Worm (Caenorhabditis elegans) whole organism, L2 larva: ENCODE measurements around the gene F18H3.1.

Experiments
- C34F6.9 ChIP-seq: fragments of 150-350 bp; optimal IDR thresholded peaks from 2 replicates; lab custom pipeline; 2014; ENCODE audit warnings: missing biosample characterization, missing genetic modification characterization
- R02D3.7 ChIP-seq: fragments of 150-350 bp; optimal IDR thresholded peaks from 2 replicates; lab custom pipeline; 2014; ENCODE audit warnings: missing biosample characterization, missing genetic modification characterization
- Y55F3AM.14 ChIP-seq: fragments of 200-800 bp; sonication (Bioruptor generic); optimal IDR thresholded peaks from 2 replicates; lab custom pipeline; 2018; ENCODE audit warnings: mild to moderate bottlenecking, missing genetic modification characterization, missing compliant biosample characterization
- ZK546.5 ChIP-seq: sonication (generic microtip); optimal IDR thresholded peaks from 2 replicates; lab custom pipeline; 2017; ENCODE audit warnings: missing biosample characterization, missing genetic modification characterization
- aly-2 ChIP-seq: fragments of 150-350 bp; optimal IDR thresholded peaks from 2 replicates; lab custom pipeline; 2014; ENCODE audit warnings: missing biosample characterization, missing genetic modification characterization
- ama-1 ChIP-seq: fragments of 150-350 bp; optimal IDR thresholded peaks from 2 replicates; lab custom pipeline; 2018; ENCODE audit warnings: inconsistent platforms
- blmp-1 ChIP-seq: sonication (generic microtip); optimal IDR thresholded peaks from 2 replicates; lab custom pipeline; 2017; ENCODE audit warnings: missing genetic modification characterization, mild to moderate bottlenecking, missing compliant biosample characterization, antibody characterized with exemption, moderate library complexity; ENCODE audit not compliant: insufficient read depth
- ceh-16 ChIP-seq: fragments of 150-350 bp; optimal IDR thresholded peaks from 2 replicates; lab custom pipeline; 2014; ENCODE audit warnings: missing biosample characterization, missing genetic modification characterization
- ceh-82 ChIP-seq: fragments of 150-350 bp; optimal IDR thresholded peaks from 2 replicates; lab custom pipeline; 2014; ENCODE audit warnings: missing biosample characterization, missing genetic modification characterization
- crh-2 ChIP-seq: sonication (generic microtip); optimal IDR thresholded peaks from 2 replicates; lab custom pipeline; 2017; ENCODE audit warnings: missing biosample characterization, missing genetic modification characterization
- dmd-4 ChIP-seq: sonication (generic microtip); optimal IDR thresholded peaks from 2 replicates; lab custom pipeline; 2017; ENCODE audit warnings: missing biosample characterization, missing genetic modification characterization
- egl-27 ChIP-seq: sonication (generic microtip); optimal IDR thresholded peaks from 3 replicates; lab custom pipeline; 2017; ENCODE audit warnings: missing biosample characterization, missing genetic modification reagents, missing genetic modification characterization
- elt-1 ChIP-seq: fragments of 150-350 bp; optimal IDR thresholded peaks from 2 replicates; lab custom pipeline; 2014; ENCODE audit warnings: missing biosample characterization, missing genetic modification characterization
- elt-3 ChIP-seq: sonication (generic microtip); optimal IDR thresholded peaks from 2 replicates; lab custom pipeline; 2017; ENCODE audit warnings: missing biosample characterization, missing genetic modification characterization
- fos-1 ChIP-seq: fragments of 150-350 bp; optimal IDR thresholded peaks from 2 replicates; lab custom pipeline; 2014; ENCODE audit warnings: missing biosample characterization, missing genetic modification characterization
- lin-11 ChIP-seq: fragments of 150-350 bp; sonication (generic microtip); optimal IDR thresholded peaks from 2 replicates; lab custom pipeline; 2014; ENCODE audit warnings: missing biosample characterization, missing genetic modification characterization, inconsistent platforms, mixed read lengths
- lin-13 ChIP-seq: fragments of 150-350 bp; optimal IDR thresholded peaks from 2 replicates; lab custom pipeline; 2014; ENCODE audit warnings: missing biosample characterization, missing genetic modification reagents, missing genetic modification characterization
- lin-39 ChIP-seq: fragments of 150-350 bp; optimal IDR thresholded peaks from 2 replicates; lab custom pipeline; 2014; ENCODE audit warnings: missing biosample characterization, missing genetic modification reagents, missing genetic modification characterization
- lsy-2 ChIP-seq, 2 experiments: fragments of 150-350 bp in 1 of 2; sonication (generic microtip) in 1 of 2; optimal IDR thresholded peaks; 2 replicates each; lab custom pipeline; 2014 to 2017; ENCODE audit warnings: missing biosample characterization in 2 of 2, missing genetic modification characterization in 2 of 2
- mab-5 ChIP-seq: fragments of 150-350 bp; optimal IDR thresholded peaks from 2 replicates; lab custom pipeline; 2014; ENCODE audit warnings: missing biosample characterization, missing genetic modification characterization
- mbf-1 ChIP-seq: sonication (generic microtip); optimal IDR thresholded peaks from 2 replicates; lab custom pipeline; 2017; ENCODE audit warnings: missing biosample characterization, missing genetic modification characterization
- mdl-1 ChIP-seq, 2 experiments: fragments of 150-350 bp in 1 of 2; sonication (generic microtip) in 1 of 2; optimal IDR thresholded peaks; 2 replicates each; lab custom pipeline; 2017; ENCODE audit warnings: missing biosample characterization in 2 of 2, missing genetic modification characterization in 2 of 2
- nhr-10 ChIP-seq: sonication (generic microtip); optimal IDR thresholded peaks from 2 replicates; lab custom pipeline; 2017; ENCODE audit warnings: missing biosample characterization, missing genetic modification characterization
- nhr-12 ChIP-seq: fragments of 150-350 bp; optimal IDR thresholded peaks from 2 replicates; lab custom pipeline; 2014; ENCODE audit warnings: missing biosample characterization, missing genetic modification characterization
- nhr-21 ChIP-seq: fragments of 150-350 bp; optimal IDR thresholded peaks from 2 replicates; lab custom pipeline; 2014; ENCODE audit warnings: missing biosample characterization, missing genetic modification characterization
- nhr-23 ChIP-seq: fragments of 150-350 bp; optimal IDR thresholded peaks from 2 replicates; lab custom pipeline; 2014; ENCODE audit warnings: missing biosample characterization, missing genetic modification reagents, missing genetic modification characterization
- nhr-237 ChIP-seq: fragments of 150-350 bp; optimal IDR thresholded peaks from 2 replicates; lab custom pipeline; 2014; ENCODE audit warnings: missing biosample characterization, missing genetic modification characterization
- nhr-25 ChIP-seq: fragments of 150-350 bp; sonication (generic microtip); optimal IDR thresholded peaks from 3 replicates; lab custom pipeline; 2014; ENCODE audit warnings: missing biosample characterization, missing genetic modification characterization
- nhr-6 ChIP-seq: fragments of 150-350 bp; optimal IDR thresholded peaks from 2 replicates; lab custom pipeline; 2014; ENCODE audit warnings: missing biosample characterization, missing genetic modification characterization
- nhr-77 ChIP-seq: fragments of 150-350 bp; optimal IDR thresholded peaks from 2 replicates; lab custom pipeline; 2014; ENCODE audit warnings: missing biosample characterization, missing genetic modification characterization
- peb-1 ChIP-seq: fragments of 150-350 bp; optimal IDR thresholded peaks from 2 replicates; lab custom pipeline; 2014; ENCODE audit warnings: missing biosample characterization, missing genetic modification characterization
- sem-4 ChIP-seq: fragments of 150-350 bp; optimal IDR thresholded peaks from 2 replicates; lab custom pipeline; 2014; ENCODE audit warnings: missing biosample characterization, missing genetic modification reagents, missing genetic modification characterization
- skn-1 ChIP-seq: sonication (generic microtip); optimal IDR thresholded peaks from 2 replicates; lab custom pipeline; 2017; ENCODE audit warnings: missing biosample characterization, missing genetic modification characterization
- sma-3 ChIP-seq: sonication (generic microtip); optimal IDR thresholded peaks from 2 replicates; lab custom pipeline; 2016; ENCODE audit warnings: missing genetic modification reagents, missing genetic modification characterization, missing compliant biosample characterization
- sma-9 ChIP-seq, 2 experiments: fragments of 150-350 bp in 1 of 2; sonication (generic microtip) in 1 of 2; optimal IDR thresholded peaks; 2 replicates each; lab custom pipeline; 2014 to 2016; ENCODE audit warnings: missing genetic modification characterization in 2 of 2, mild to moderate bottlenecking in 1 of 2, missing biosample characterization in 1 of 2, missing compliant biosample characterization in 1 of 2, missing genetic modification reagents in 1 of 2, moderate library complexity in 1 of 2
- snpc-4 ChIP-seq: fragments of 150-350 bp; optimal IDR thresholded peaks from 2 replicates; lab custom pipeline; 2014; ENCODE audit warnings: missing biosample characterization, missing genetic modification characterization
- unc-39 ChIP-seq: fragments of 150-350 bp; optimal IDR thresholded peaks from 2 replicates; lab custom pipeline; 2014; ENCODE audit warnings: missing biosample characterization, missing genetic modification characterization
- unc-55 ChIP-seq: fragments of 150-350 bp; sonication (generic microtip); optimal IDR thresholded peaks from 3 replicates; lab custom pipeline; 2014; ENCODE audit warnings: missing biosample characterization, missing genetic modification reagents, missing genetic modification characterization
- unc-62 ChIP-seq: fragments of 150-350 bp; optimal IDR thresholded peaks from 2 replicates; lab custom pipeline; 2014; ENCODE audit warnings: missing biosample characterization, missing genetic modification reagents, missing genetic modification characterization
- zag-1 ChIP-seq: fragments of 150-350 bp; optimal IDR thresholded peaks from 2 replicates; lab custom pipeline; 2014; ENCODE audit warnings: missing biosample characterization, missing genetic modification characterization
- ztf-11 ChIP-seq: sonication (generic microtip); optimal IDR thresholded peaks from 2 replicates; lab custom pipeline; 2017; ENCODE audit warnings: missing biosample characterization, missing genetic modification characterization
- ztf-4 ChIP-seq: fragments of 150-350 bp; optimal IDR thresholded peaks from 2 replicates; lab custom pipeline; 2014; ENCODE audit warnings: missing biosample characterization, missing genetic modification characterization

Gene F18H3.1

DNA sequence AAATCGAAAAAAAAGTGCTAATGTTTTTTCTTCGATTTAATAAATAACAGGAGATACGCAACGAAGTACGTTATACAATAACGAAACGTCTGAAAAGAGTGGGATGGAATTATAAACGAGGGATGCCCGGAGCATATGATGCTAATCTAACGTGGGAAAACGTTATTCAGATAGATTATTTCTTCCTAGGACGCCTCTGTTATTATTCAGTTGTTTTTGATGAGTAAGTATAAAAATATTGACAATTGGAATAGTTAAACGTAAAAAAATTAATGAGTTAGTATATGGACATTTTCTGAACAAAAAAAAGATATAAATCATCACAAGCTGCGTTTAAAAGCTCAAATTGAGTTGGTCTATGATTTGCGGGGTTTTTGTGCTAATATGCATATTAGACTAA, 34.6 kb upstream of the F18H3.1 start, which contains the start of gene srd-51:
TSS of gene srd-51 (minus strand) at position 101 of the 400 bp plus-strand sequence.
- TF ChIP-seq R02D3.7 (tag; lab: Kevin White, UChicago) (no peak), aly-2 (tag; lab: Kevin White, UChicago) (no peak), lin-39 (tag; lab: Kevin White, UChicago) (no peak), sma-9 (GFP tag; optimal IDR thresholded peaks at IDR 0.05; lab: Kevin White, UChicago) (no peak), sma-9 (tag; optimal IDR thresholded peaks at IDR 0.05; lab: Kevin White, UChicago) (no peak), sem-4 (tag; lab: Kevin White, UChicago) (no peak)

DNA sequence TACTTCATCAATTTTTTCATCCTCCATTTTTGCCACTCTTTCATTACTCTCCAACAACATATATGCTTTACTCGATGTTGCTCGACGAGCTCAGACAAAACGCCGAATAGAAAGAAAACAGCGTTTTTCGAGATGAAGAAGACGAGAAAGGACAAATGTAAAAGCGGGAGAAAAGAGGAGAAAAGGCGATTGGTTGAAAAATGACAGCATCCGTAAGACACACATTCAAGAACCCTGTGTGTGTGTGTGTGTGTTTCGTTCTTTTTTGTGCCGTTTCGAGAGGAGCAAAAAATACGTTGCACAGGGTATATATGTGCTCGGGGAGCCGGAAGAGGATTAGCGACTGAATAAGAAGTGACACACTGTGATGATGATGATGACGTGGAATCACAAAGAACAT, 25.7 kb upstream of the F18H3.1 start:
- TF ChIP-seq ceh-82 (no peak), aly-2 (tag; lab: Kevin White, UChicago) (no peak), nhr-77 (tag; lab: Kevin White, UChicago) (no peak), snpc-4 (no peak), lin-39 (tag; lab: Kevin White, UChicago) (peak; percentile 30), mab-5 (peak; percentile 26), nhr-6 (tag; lab: Kevin White, UChicago) (no peak), ZK546.5 (no peak), nhr-237 (tag; lab: Kevin White, UChicago) (no peak), zag-1 (tag; lab: Kevin White, UChicago) (peak; percentile 30), Y55F3AM.14 (GFP tag; lab: Kevin White, UChicago) (no peak), R02D3.7 (tag; lab: Kevin White, UChicago) (no peak), sma-9 (GFP tag; optimal IDR thresholded peaks at IDR 0.05; lab: Kevin White, UChicago) (no peak), sma-9 (tag; optimal IDR thresholded peaks at IDR 0.05; lab: Kevin White, UChicago) (no peak), unc-39 (no peak), lin-11 (tag; lab: Kevin White, UChicago) (no peak), sem-4 (tag; lab: Kevin White, UChicago) (no peak), C34F6.9 (tag; lab: Kevin White, UChicago) (peak; percentile 17), sma-3 (GFP tag; lab: Kevin White, UChicago) (no peak), skn-1 (tag; lab: Kevin White, UChicago) (no peak), lin-13 (GFP tag; lab: Kevin White, UChicago) (no peak), nhr-25 (tag; lab: Kevin White, UChicago) (no peak), ztf-4 (tag; lab: Kevin White, UChicago) (no peak), peb-1 (tag; lab: Kevin White, UChicago) (no peak), ztf-11 (no peak), fos-1 (no peak), crh-2 (tag; lab: Kevin White, UChicago) (peak; percentile 37), mdl-1 (tag; optimal IDR thresholded peaks at IDR 0.05; lab: Kevin White, UChicago) (no peak), unc-62 (GFP tag; lab: Kevin White, UChicago) (no peak), dmd-4 (tag; lab: Kevin White, UChicago) (no peak), elt-3 (no peak), nhr-21 (no peak), ceh-16 (tag; lab: Kevin White, UChicago) (no peak), nhr-12 (tag; lab: Kevin White, UChicago) (no peak), nhr-10 (tag; lab: Kevin White, UChicago) (no peak), egl-27 (no peak), unc-55 (peak; percentile 74), nhr-23 (tag; lab: Kevin White, UChicago) (no peak), blmp-1 (tag; lab: Kevin White, UChicago) (no peak), lsy-2 (tag; optimal IDR thresholded peaks at IDR 0.05; lab: Kevin White, UChicago) (peak in 1 of 2 experiments; percentile 25), ama-1 (lab: Kevin White, UChicago) (no peak), elt-1 (tag; lab: Kevin White, UChicago) (no peak), mbf-1 (tag; lab: Kevin White, UChicago) (no peak)

DNA sequence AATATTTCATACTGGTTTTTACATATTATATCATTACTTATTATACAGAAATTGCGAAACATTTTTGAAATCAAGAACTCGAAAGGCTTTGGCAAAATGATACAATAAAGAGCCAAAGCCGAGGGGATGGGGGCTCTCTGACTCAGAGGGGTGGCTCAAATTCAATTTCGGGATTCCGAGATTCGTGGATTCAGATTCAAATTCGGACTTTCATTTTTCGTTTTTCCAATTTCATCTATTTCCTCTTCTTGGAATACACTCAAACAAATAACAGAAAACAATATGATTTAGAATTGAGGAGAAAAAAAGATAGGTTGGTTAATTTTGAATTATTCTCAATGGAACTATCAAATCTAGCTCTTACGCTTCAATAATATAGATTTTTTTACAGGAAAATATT, 20.4 kb upstream of the F18H3.1 start:
- TF ChIP-seq dmd-4 (tag; lab: Kevin White, UChicago) (no peak), sem-4 (tag; lab: Kevin White, UChicago) (peak; percentile 2)
